Worm (Caenorhabditis elegans) whole organism, young adult: ENCODE results near the gene F01D5.1.

Source experiments
- K12H6.12 ChIP-seq: fragments of 200-800 bp; sonication (Bioruptor generic); optimal IDR thresholded peaks from 2 replicates; lab custom pipeline; 2018; ENCODE audit warnings: mild to moderate bottlenecking, missing genetic modification characterization, missing compliant biosample characterization
- aptf-3 ChIP-seq: fragments of 200-800 bp; sonication (Bioruptor generic); IDR thresholded peaks from 2 replicates; pipeline ENCODE4 v1.3.6; 2022; ENCODE audit warnings: missing genetic modification characterization, missing compliant biosample characterization
- nfyb-1 ChIP-seq: fragments of 200-800 bp; sonication (Bioruptor generic); IDR thresholded peaks from 2 replicates; pipeline ENCODE4 v1.3.6; 2022; ENCODE audit warnings: missing genetic modification reagents, missing genetic modification characterization, missing compliant biosample characterization

- TF ChIP-seq K12H6.12 (tag; lab: Kevin White, UChicago) (no peak), aptf-3 (GFP tag; lab: Robert Waterston, UW) (no peak), nfyb-1 (no peak)
These were observed 35.1 kb downstream of the F01D5.1 start, which contains the start of gene rpi-1 for ce11 chrII:13962319-13962718.
